Fruit fly (Drosophila melanogaster) whole organism, embryonic: Measurements from ENCODE around the gene TFAM.

Source experiments
- BEAF-32 ChIP-seq: fragments of 200-800 bp; sonication (Bioruptor generic); optimal IDR thresholded peaks from 3 replicates; lab custom pipeline; 2017; ENCODE audit warnings: missing biosample characterization, missing genetic modification characterization, mild to moderate bottlenecking, moderate library complexity, missing genetic modification reagents
- C15 ChIP-seq: fragments of 200-800 bp; sonication (Bioruptor generic); IDR thresholded peaks from 3 replicates; pipeline ENCODE4 v1.3.6; 2022; ENCODE audit warnings: missing biosample characterization, missing genetic modification characterization
- CG10959 ChIP-seq: fragments of 200-800 bp; sonication (Bioruptor generic); IDR thresholded peaks from 2 replicates; pipeline ENCODE4 v1.3.6; 2022; ENCODE audit warnings: missing biosample characterization, missing genetic modification characterization
- CG11093 ChIP-seq: fragments of 200-800 bp; sonication (Bioruptor generic); IDR thresholded peaks from 3 replicates; pipeline ENCODE4 v1.3.6; 2022; ENCODE audit warnings: missing biosample characterization, missing genetic modification characterization
- CG13296 ChIP-seq: fragments of 200-800 bp; sonication (Bioruptor generic); optimal IDR thresholded peaks from 3 replicates; lab custom pipeline; 2018; ENCODE audit warnings: missing biosample characterization, mild to moderate bottlenecking, missing genetic modification characterization
- CG13894 ChIP-seq: fragments of 200-800 bp; sonication (Bioruptor generic); optimal IDR thresholded peaks from 3 replicates; lab custom pipeline; 2018; ENCODE audit warnings: missing biosample characterization, mild to moderate bottlenecking, missing genetic modification characterization, moderate library complexity
- CG14667 ChIP-seq: fragments of 200-800 bp; sonication (Bioruptor generic); IDR thresholded peaks from 2 replicates; pipeline ENCODE4 v1.3.6; 2022; ENCODE audit warnings: missing biosample characterization, missing genetic modification characterization
- CG15269 ChIP-seq: fragments of 200-800 bp; sonication (Bioruptor generic); optimal IDR thresholded peaks from 2 replicates; lab custom pipeline; 2018; ENCODE audit warnings: missing biosample characterization, mild to moderate bottlenecking, missing genetic modification characterization, moderate library complexity
- CG15601 ChIP-seq: fragments of 200-800 bp; sonication (Bioruptor generic); optimal IDR thresholded peaks from 3 replicates; lab custom pipeline; 2019; ENCODE audit warnings: missing biosample characterization, mild to moderate bottlenecking, missing genetic modification characterization, moderate library complexity
- CG1602 ChIP-seq: fragments of 200-800 bp; sonication (Bioruptor generic); optimal IDR thresholded peaks from 3 replicates; lab custom pipeline; 2016; ENCODE audit warnings: missing biosample characterization, missing genetic modification characterization
- CG1603 ChIP-seq: fragments of 200-800 bp; sonication (Bioruptor generic); optimal IDR thresholded peaks from 2 replicates; lab custom pipeline; 2019; ENCODE audit warnings: missing biosample characterization, mild to moderate bottlenecking, missing genetic modification characterization, moderate library complexity
- CG17186 ChIP-seq: fragments of 200-800 bp; sonication (Bioruptor generic); optimal IDR thresholded peaks from 3 replicates; lab custom pipeline; 2017; ENCODE audit warnings: missing biosample characterization, missing genetic modification reagents, missing genetic modification characterization
- CG2116 ChIP-seq: fragments of 200-800 bp; sonication (Bioruptor generic); optimal IDR thresholded peaks from 3 replicates; lab custom pipeline; 2018; ENCODE audit warnings: missing biosample characterization, mild to moderate bottlenecking, missing genetic modification characterization
- CG32532 ChIP-seq: fragments of 200-800 bp; sonication (Bioruptor generic); IDR thresholded peaks from 2 replicates; pipeline ENCODE4 v1.3.6; 2022; ENCODE audit warnings: missing biosample characterization, missing genetic modification characterization
- CG32767 ChIP-seq: fragments of 200-800 bp; sonication (Bioruptor generic); IDR thresholded peaks from 2 replicates; pipeline ENCODE4 v1.3.6; 2022; ENCODE audit warnings: missing biosample characterization, missing genetic modification characterization
- CG3847 ChIP-seq: fragments of 200-800 bp; sonication (Bioruptor generic); IDR thresholded peaks from 2 replicates; pipeline ENCODE4 v1.3.6; 2022; ENCODE audit warnings: missing biosample characterization, missing genetic modification characterization
- CG7271 ChIP-seq: fragments of 200-800 bp; sonication (Bioruptor generic); optimal IDR thresholded peaks from 2 replicates; lab custom pipeline; 2018; ENCODE audit warnings: missing biosample characterization, mild to moderate bottlenecking, missing genetic modification characterization, moderate library complexity
- CG8281 ChIP-seq: fragments of 200-800 bp; sonication (Bioruptor generic); optimal IDR thresholded peaks from 2 replicates; lab custom pipeline; 2018; ENCODE audit warnings: missing biosample characterization, mild to moderate bottlenecking, missing genetic modification characterization, moderate library complexity
- Chrac-16 ChIP-seq: fragments of 200-800 bp; sonication (Bioruptor generic); optimal IDR thresholded peaks from 3 replicates; lab custom pipeline; 2016; ENCODE audit warnings: missing biosample characterization, missing genetic modification characterization
- D19B ChIP-seq: fragments of 200-800 bp; sonication (Bioruptor generic); optimal IDR thresholded peaks from 2 replicates; lab custom pipeline; 2017; ENCODE audit warnings: missing biosample characterization, mild to moderate bottlenecking, missing genetic modification characterization
- Dad ChIP-seq: fragments of 200-800 bp; sonication (Bioruptor generic); optimal IDR thresholded peaks from 3 replicates; lab custom pipeline; 2016; ENCODE audit warnings: missing biosample characterization, missing genetic modification characterization
- Ets65A ChIP-seq: fragments of 200-800 bp; sonication (Bioruptor generic); peaks from one replicate; lab custom pipeline; 2016; ENCODE audit warnings: missing biosample characterization, missing genetic modification characterization
- HLH4C ChIP-seq: fragments of 200-800 bp; sonication (Bioruptor generic); IDR thresholded peaks from 3 replicates; pipeline ENCODE4 v1.3.6; 2022; ENCODE audit warnings: missing biosample characterization, missing genetic modification characterization; ENCODE audit not compliant: partially characterized antibody
- Hr39 ChIP-seq: fragments of >200 bp; optimal IDR thresholded peaks from 2 replicates; lab custom pipeline; 2017
- Max ChIP-seq: fragments of 200-800 bp; sonication (Bioruptor generic); optimal IDR thresholded peaks from 2 replicates; lab custom pipeline; 2016; ENCODE audit warnings: missing biosample characterization, mild to moderate bottlenecking, missing genetic modification characterization
- Med ChIP-seq: fragments of 200-800 bp; sonication (Bioruptor generic); peaks from one replicate; lab custom pipeline; 2016; ENCODE audit warnings: missing biosample characterization, missing genetic modification characterization, mild to moderate bottlenecking, inconsistent platforms, moderate library complexity
- Pdp1 ChIP-seq, 2 experiments: fragments of 200-800 bp; sonication (Bioruptor generic); optimal IDR thresholded peaks; 3 replicates each; lab custom pipeline; 2016; ENCODE audit warnings: missing biosample characterization in 2 of 2, missing genetic modification characterization in 2 of 2, mild to moderate bottlenecking in 1 of 2, moderate library complexity in 1 of 2
- bsh ChIP-seq, 2 experiments: fragments of 200-800 bp; sonication (Bioruptor generic); optimal IDR thresholded peaks; 2 replicates each; lab custom pipeline; 2017 to 2018; ENCODE audit warnings: mild to moderate bottlenecking in 2 of 2, missing biosample characterization in 2 of 2, missing genetic modification characterization in 2 of 2, moderate library complexity in 1 of 2
- cg ChIP-seq: fragments of 200-800 bp; sonication (Bioruptor generic); optimal IDR thresholded peaks from 3 replicates; lab custom pipeline; 2019; ENCODE audit warnings: missing biosample characterization, mild to moderate bottlenecking, missing genetic modification characterization, moderate library complexity
- chm ChIP-seq: fragments of 200-800 bp; sonication (Bioruptor generic); IDR thresholded peaks from 2 replicates; pipeline ENCODE4 v1.3.6; 2022; ENCODE audit warnings: missing biosample characterization, missing genetic modification characterization
- dan ChIP-seq: fragments of 200-800 bp; sonication (Bioruptor generic); IDR thresholded peaks from 2 replicates; pipeline ENCODE4 v1.3.6; 2022; ENCODE audit warnings: missing biosample characterization, missing genetic modification characterization
- exex ChIP-seq: fragments of 200-800 bp; sonication (Bioruptor generic); optimal IDR thresholded peaks from 4 replicates; lab custom pipeline; 2018; ENCODE audit warnings: missing biosample characterization, mild to moderate bottlenecking, missing genetic modification characterization, moderate library complexity
- gem ChIP-seq: fragments of 200-800 bp; sonication (Bioruptor generic); optimal IDR thresholded peaks from 2 replicates; lab custom pipeline; 2019; ENCODE audit warnings: missing biosample characterization, mild to moderate bottlenecking, missing genetic modification characterization, moderate library complexity
- gfzf ChIP-seq: fragments of 200-800 bp; sonication (Bioruptor generic); optimal IDR thresholded peaks from 2 replicates; lab custom pipeline; 2016; ENCODE audit warnings: missing biosample characterization, mild to moderate bottlenecking, missing genetic modification characterization, moderate library complexity
- lmd ChIP-seq: fragments of 200-800 bp; sonication (Bioruptor generic); IDR thresholded peaks from 2 replicates; pipeline ENCODE4 v1.3.6; 2022; ENCODE audit warnings: missing biosample characterization, missing genetic modification characterization
- oc ChIP-seq: fragments of 200-800 bp; sonication (Bioruptor generic); optimal IDR thresholded peaks from 2 replicates; lab custom pipeline; 2018; ENCODE audit warnings: missing biosample characterization, mild to moderate bottlenecking, missing genetic modification characterization, moderate library complexity
- pfk ChIP-seq: fragments of 200-800 bp; sonication (Bioruptor generic); optimal IDR thresholded peaks from 2 replicates; lab custom pipeline; 2018; ENCODE audit warnings: missing biosample characterization, mild to moderate bottlenecking, missing genetic modification characterization, moderate library complexity
- prd ChIP-seq, 3 experiments: fragments of >200 bp in 2 of 3; fragments of 200-800 bp in 1 of 3; sonication (Bioruptor generic) in 1 of 3; optimal IDR thresholded peaks in 2 of 3; IDR thresholded peaks in 1 of 3; 2 replicates in 2 of 3; 3 replicates in 1 of 3; pipeline versions ENCODE4 v1.3.6 to Lab custom; 2017 to 2022; ENCODE audit warnings: missing biosample characterization in 1 of 3, missing genetic modification characterization in 1 of 3
- pzg ChIP-seq: fragments of 200-800 bp; sonication (Bioruptor generic); optimal IDR thresholded peaks from 3 replicates; lab custom pipeline; 2018; ENCODE audit warnings: missing biosample characterization, mild to moderate bottlenecking, missing genetic modification characterization, moderate library complexity
- sisA ChIP-seq: fragments of 200-800 bp; sonication (Bioruptor generic); IDR thresholded peaks from 2 replicates; pipeline ENCODE4 v1.3.6; 2022; ENCODE audit warnings: missing biosample characterization, missing genetic modification characterization
- tio ChIP-seq: fragments of 200-800 bp; sonication (Bioruptor generic); optimal IDR thresholded peaks from 2 replicates; lab custom pipeline; 2017; ENCODE audit warnings: missing biosample characterization, missing genetic modification characterization, inconsistent platforms
- trem ChIP-seq: fragments of 200-800 bp; optimal IDR thresholded peaks from 3 replicates; lab custom pipeline; 2019; ENCODE audit warnings: missing biosample characterization, mild to moderate bottlenecking, missing genetic modification characterization, moderate library complexity
- vnd ChIP-seq: fragments of 200-800 bp; sonication (Bioruptor generic); IDR thresholded peaks from 3 replicates; pipeline ENCODE4 v1.3.6; 2022; ENCODE audit warnings: missing biosample characterization, missing genetic modification characterization; ENCODE audit not compliant: partially characterized antibody
- zfh2 ChIP-seq: fragments of 200-800 bp; sonication (Bioruptor generic); optimal IDR thresholded peaks from 2 replicates; lab custom pipeline; 2016; ENCODE audit warnings: missing biosample characterization, missing genetic modification characterization

The TFAM gene

DNA sequence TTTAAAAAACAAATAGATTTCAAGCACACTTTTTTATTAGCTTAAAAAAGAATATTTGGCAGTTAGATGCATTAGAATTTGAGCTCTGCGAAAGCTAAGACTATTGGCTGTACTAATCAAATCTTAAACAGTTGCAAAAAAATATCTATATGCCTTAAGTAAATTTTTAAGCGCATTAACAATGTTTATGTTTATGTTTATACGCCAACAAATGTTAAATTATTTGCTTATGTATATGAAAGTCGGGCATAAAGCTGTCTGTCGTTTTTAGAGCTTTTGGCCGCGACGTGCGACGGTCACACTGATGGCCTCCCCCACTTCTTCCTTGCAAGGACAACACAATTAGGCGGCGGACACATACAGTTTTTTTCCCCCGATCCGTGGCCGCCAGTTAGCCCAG lies 40.8 kb upstream of the TFAM start, which contains the start of gene CG5466:
TSS of gene CG5466 (plus strand) at position 301 of the 400 bp plus-strand sequence.
- TF ChIP-seq CG2116 (GFP tag; lab: Kevin White, UChicago) (no peak), CG32767 (GFP tag; lab: Robert Waterston, UW) (0 out of 2 replicates have a peak, but pooled peaks have one; percentile 43), BEAF-32 (GFP tag; lab: Kevin White, UChicago) (no peak), D19B (GFP tag; lab: Kevin White, UChicago) (no peak), gfzf (peak; percentile 56), pfk (GFP tag; lab: Kevin White, UChicago) (no peak), CG10959 (GFP tag; lab: Robert Waterston, UW) (no peak), CG13894 (tag; lab: Kevin White, UChicago) (no peak), pzg (GFP tag; lab: Kevin White, UChicago) (peak; percentile 6)

DNA sequence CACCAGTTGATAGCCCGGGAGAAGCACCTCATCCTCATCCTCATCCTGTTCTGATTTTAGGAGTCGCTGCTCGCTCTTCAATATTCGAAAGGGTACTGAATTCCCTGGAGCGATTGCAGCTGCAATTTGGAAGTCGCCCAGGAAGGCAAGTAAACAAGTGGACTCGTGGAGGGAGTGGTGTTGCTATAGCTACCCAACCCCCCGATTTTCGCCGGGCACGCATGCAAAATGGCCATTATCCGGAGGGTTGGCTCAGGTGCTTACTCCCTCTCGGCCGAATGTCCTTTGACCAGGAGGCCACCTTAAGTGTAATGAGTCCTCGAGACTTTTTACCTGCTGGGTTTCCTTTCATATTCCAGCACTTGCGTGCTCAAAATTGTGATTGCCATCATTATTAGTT lies 40.0 kb upstream of the TFAM start, which contains the start of gene CG15923:
TSS of gene CG15923 (minus strand) at position 101 of the 400 bp plus-strand sequence.
- TF ChIP-seq HLH4C = 0 out of 3 replicates have a peak, but pooled peaks have one; percentile 18
- TF ChIP-seq lmd (GFP tag; lab: Robert Waterston, UW) = 0 out of 2 replicates have a peak, but pooled peaks have one; percentile 17
- no peak for TF ChIP-seq CG7271 (tag; lab: Kevin White, UChicago)
- TF ChIP-seq, all 482 proteins: peak for 2

DNA sequence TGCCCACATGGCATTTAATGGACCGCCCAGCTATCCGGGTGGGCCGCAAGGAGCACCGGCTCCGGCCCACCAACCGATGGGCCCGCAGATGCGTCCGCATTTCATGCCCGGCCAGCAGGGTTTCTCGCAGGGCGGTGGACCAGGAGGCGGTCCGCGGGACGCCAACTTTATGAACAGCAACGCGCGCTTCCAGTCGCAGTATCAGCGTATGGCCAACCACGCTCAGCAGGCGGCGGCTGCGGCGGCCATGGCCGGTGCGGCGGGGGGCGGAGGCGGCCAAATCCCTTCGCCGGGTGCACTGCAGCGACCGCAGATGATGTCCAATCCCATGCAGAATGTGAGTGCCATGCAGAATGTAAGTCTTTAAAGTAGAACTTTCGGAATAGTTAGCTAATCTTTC lies 31.4 kb upstream of the TFAM start:
- no peak for TF ChIP-seq prd (optimal IDR thresholded peaks at IDR 0.05; lab: Kevin White, UChicago)
- TF ChIP-seq prd (GFP tag; IDR thresholded peaks at IDR 0.05; lab: Robert Waterston, UW) = peak; percentile 35; the same call in 1 of the 3 replicates
- peak; percentile 40 for TF ChIP-seq Hr39 (lab: Kevin White, UChicago)
- TF ChIP-seq chm (GFP tag; lab: Robert Waterston, UW) = no peak
- TF ChIP-seq CG11093 (GFP tag; lab: Robert Waterston, UW) = 0 out of 3 replicates have a peak, but pooled peaks have one; percentile 21
- 0 out of 2 replicates have a peak, but pooled peaks have one; percentile 7 for TF ChIP-seq sisA (GFP tag; lab: Robert Waterston, UW)
- TF ChIP-seq Ets65A (GFP tag; lab: Kevin White, UChicago) = peak; percentile 71
- no peak for TF ChIP-seq Max (GFP tag; lab: Kevin White, UChicago)

DNA sequence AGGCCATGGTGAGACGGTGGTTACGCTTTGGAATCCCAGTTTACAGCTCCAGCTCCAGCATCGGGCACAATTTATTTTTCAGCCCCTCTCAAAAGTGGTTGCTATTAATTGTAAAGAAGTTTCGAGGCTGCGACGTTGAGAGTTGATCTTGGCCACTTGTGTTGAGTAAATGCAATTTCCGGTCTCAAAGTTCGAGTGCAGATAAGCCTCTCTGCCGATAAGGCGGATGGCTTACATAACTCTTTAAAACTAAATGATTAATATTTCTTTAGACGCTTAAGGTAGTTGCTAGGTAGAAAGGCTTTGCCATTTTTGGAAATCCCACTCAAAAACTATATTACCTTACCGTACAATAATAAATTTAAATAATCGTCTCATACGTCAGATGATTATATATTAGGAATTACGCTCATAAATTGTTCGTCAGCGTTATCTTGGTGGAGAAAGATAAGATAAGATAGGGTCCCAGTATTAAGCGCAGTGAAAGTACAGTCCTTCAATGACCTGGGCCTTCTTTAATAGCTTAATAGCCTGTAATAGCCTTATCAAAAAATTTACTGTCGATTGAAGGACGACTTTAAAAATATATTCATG lies 28.8 kb upstream of the TFAM start:
- no peak for TF ChIP-seq CG15601
- TF ChIP-seq C15 (GFP tag; lab: Robert Waterston, UW) = no peak
- TF ChIP-seq CG3847 = no peak
- TF ChIP-seq vnd (GFP tag; lab: Robert Waterston, UW) = no peak
- TF ChIP-seq CG8281 = no peak
- TF ChIP-seq CG13296 = no peak
- no peak for TF ChIP-seq trem (tag; lab: Kevin White, UChicago)
- TF ChIP-seq gem (tag; lab: Kevin White, UChicago) = no peak
- no peak for TF ChIP-seq CG14667
- peak in 1 of 2 experiments; percentile 80 for TF ChIP-seq Pdp1 (GFP tag; optimal IDR thresholded peaks at IDR 0.05; lab: Kevin White, UChicago)
- TF ChIP-seq oc (tag; lab: Kevin White, UChicago) = no peak
- TF ChIP-seq Dad (GFP tag; lab: Kevin White, UChicago) = no peak
- no peak for TF ChIP-seq CG17186 (GFP tag; lab: Kevin White, UChicago)
- no peak for TF ChIP-seq CG1603 (tag; lab: Kevin White, UChicago)
- TF ChIP-seq Chrac-16 (GFP tag; lab: Kevin White, UChicago) = no peak
- TF ChIP-seq exex (tag; lab: Kevin White, UChicago) = peak; percentile 87
- no peak for TF ChIP-seq tio
- no peak for TF ChIP-seq CG1602
- TF ChIP-seq dan (GFP tag; lab: Robert Waterston, UW) = no peak
- peak; percentile 24 for TF ChIP-seq Med (GFP tag; lab: Kevin White, UChicago)
- no peak for TF ChIP-seq sisA (GFP tag; lab: Robert Waterston, UW)
- no peak for TF ChIP-seq zfh2 (GFP tag; lab: Kevin White, UChicago)
- no peak for TF ChIP-seq CG15269
- no peak for TF ChIP-seq CG32532 (GFP tag; lab: Robert Waterston, UW)
- no peak for TF ChIP-seq bsh (GFP tag; optimal IDR thresholded peaks at IDR 0.05; lab: Kevin White, UChicago)
- TF ChIP-seq cg = no peak
